Fruit fly (Drosophila melanogaster): ENCODE data around the gene CG10898.

- no peak for TF ChIP-seq psq (optimal IDR thresholded peaks at IDR 0.05)
- TF ChIP-seq insv (optimal IDR thresholded peaks at IDR 0.05): no peak
Measured at dm6 chr3R:11595523-11595922, 37.9 kb downstream of the CG10898 start.
